Worm (Caenorhabditis elegans): ENCODE measurements around the gene cdc-14.

DNA sequence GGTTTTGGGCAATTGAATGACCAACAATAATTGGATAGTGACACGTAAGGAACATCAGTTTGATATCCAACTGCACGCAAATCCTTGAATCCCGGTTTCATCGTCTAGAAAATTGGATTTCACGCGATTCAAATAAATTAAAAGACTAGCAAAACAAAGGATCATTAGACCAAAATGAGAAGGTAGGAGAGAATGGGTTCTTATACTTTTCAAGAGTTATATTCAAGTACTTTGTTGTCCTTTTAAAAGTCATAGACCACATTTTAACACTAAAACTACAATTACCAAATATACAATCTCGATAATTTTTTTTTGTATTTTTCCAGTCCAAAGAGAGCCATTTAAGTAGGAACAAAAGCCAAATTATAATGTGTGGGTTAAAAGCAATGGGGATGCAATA lies 10.9 kb downstream of the cdc-14 start, which contains the start of gene T25E4.2:
- TF ChIP-seq pha-4 (GFP tag; IDR thresholded peaks at IDR 0.05) (no peak), pha-4 (tag; optimal IDR thresholded peaks at IDR 0.05) (no peak), ceh-82 (tag; optimal IDR thresholded peaks at IDR 0.05) (no peak), lir-3 (tag; optimal IDR thresholded peaks at IDR 0.05) (no peak), Y48G9A.11 (GFP tag; IDR thresholded peaks at IDR 0.05) (no peak), nhr-25 (tag; optimal IDR thresholded peaks at IDR 0.05; ENCODE audit: borderline replicate concordance, insufficient read depth) (no peak)

Data from whole organism, L4 larva.